Worm (Caenorhabditis elegans) whole organism, L4 larva: ENCODE results near the gene wdr-5.3.

Experiments
- D1046.2 ChIP-seq: fragments of 200-800 bp; sonication (Bioruptor generic); IDR thresholded peaks from 2 replicates; pipeline ENCODE4 v1.3.6; 2022; ENCODE audit warnings: missing genetic modification characterization, missing compliant biosample characterization
- T20F7.1 ChIP-seq: fragments of 200-800 bp; sonication (Bioruptor generic); optimal IDR thresholded peaks from 2 replicates; lab custom pipeline; 2018; ENCODE audit warnings: mild to moderate bottlenecking, missing genetic modification characterization, missing compliant biosample characterization
- Y105C5A.15 ChIP-seq: fragments of 200-800 bp; sonication (Bioruptor generic); IDR thresholded peaks from 2 replicates; pipeline ENCODE4 v1.3.6; 2022; ENCODE audit warnings: missing genetic modification characterization, missing compliant biosample characterization
- aly-2 ChIP-seq: sonication (generic microtip); optimal IDR thresholded peaks from 2 replicates; lab custom pipeline; 2018; ENCODE audit warnings: missing biosample characterization, missing genetic modification characterization
- ama-1 ChIP-seq: fragments of 150-350 bp; optimal IDR thresholded peaks from 2 replicates; lab custom pipeline; 2014; ENCODE audit warnings: inconsistent platforms, mixed read lengths
- ceh-82 ChIP-seq: sonication (generic microtip); optimal IDR thresholded peaks from 2 replicates; lab custom pipeline; 2017; ENCODE audit warnings: missing biosample characterization, missing genetic modification characterization
- ces-1 ChIP-seq: fragments of 150-350 bp; sonication (generic microtip); optimal IDR thresholded peaks from 4 replicates; lab custom pipeline; 2014; ENCODE audit warnings: missing biosample characterization, missing genetic modification reagents, missing genetic modification characterization
- daf-16 ChIP-seq, 3 experiments: sonication (generic microtip); optimal IDR thresholded peaks; 2 replicates each; lab custom pipeline; 2016 to 2017; ENCODE audit warnings: missing genetic modification characterization in 3 of 3, missing genetic modification reagents in 3 of 3, mild to moderate bottlenecking in 2 of 3, missing compliant biosample characterization in 2 of 3, missing biosample characterization in 1 of 3, moderate library complexity in 1 of 3
- dmd-6 ChIP-seq: fragments of 200-800 bp; sonication (Bioruptor generic); IDR thresholded peaks from 2 replicates; pipeline ENCODE4 v1.3.6; 2022; ENCODE audit warnings: missing genetic modification reagents, missing genetic modification characterization, missing compliant biosample characterization
- dpl-1 ChIP-seq: fragments of 150-350 bp; optimal IDR thresholded peaks from 2 replicates; lab custom pipeline; 2014; ENCODE audit warnings: missing biosample characterization, missing genetic modification reagents, missing genetic modification characterization
- duxl-1 ChIP-seq: sonication (generic microtip); optimal IDR thresholded peaks from 2 replicates; lab custom pipeline; 2016; ENCODE audit warnings: mild to moderate bottlenecking, missing genetic modification characterization, moderate library complexity, missing compliant biosample characterization; ENCODE audit not compliant: poor library complexity
- dve-1 ChIP-seq: sonication (generic microtip); optimal IDR thresholded peaks from 2 replicates; lab custom pipeline; 2017; ENCODE audit warnings: antibody characterized with exemption, mild to moderate bottlenecking, missing genetic modification characterization, missing compliant biosample characterization; ENCODE audit not compliant: insufficient read depth
- hif-1 ChIP-seq, 2 experiments: sonication (generic microtip); optimal IDR thresholded peaks; 2 replicates each; lab custom pipeline; 2016 to 2017; ENCODE audit warnings: missing compliant biosample characterization in 2 of 2, missing genetic modification characterization in 2 of 2, missing genetic modification reagents in 2 of 2, missing genotype in 2 of 2, mild to moderate bottlenecking in 1 of 2
- hlh-11 ChIP-seq: fragments of 200-800 bp; sonication (Bioruptor generic); optimal IDR thresholded peaks from 2 replicates; lab custom pipeline; 2018; ENCODE audit warnings: mild to moderate bottlenecking, missing genetic modification characterization, missing compliant biosample characterization
- hmg-1.1 ChIP-seq: fragments of 200-800 bp; sonication (Bioruptor generic); IDR thresholded peaks from 2 replicates; pipeline ENCODE4 v1.3.6; 2022; ENCODE audit warnings: missing genetic modification reagents, missing genetic modification characterization, missing compliant biosample characterization
- jun-1 ChIP-seq: fragments of 150-350 bp; optimal IDR thresholded peaks from 2 replicates; lab custom pipeline; 2014; ENCODE audit warnings: missing biosample characterization, missing genetic modification reagents, missing genetic modification characterization
- lin-1 ChIP-seq: fragments of 200-800 bp; sonication (Bioruptor generic); IDR thresholded peaks from 2 replicates; pipeline ENCODE4 v1.3.6; 2022; ENCODE audit warnings: missing genetic modification reagents, missing genetic modification characterization, missing compliant biosample characterization
- lin-38 ChIP-seq: fragments of 200-800 bp; sonication (Bioruptor generic); IDR thresholded peaks from 2 replicates; pipeline ENCODE4 v1.3.6; 2022; ENCODE audit warnings: missing genetic modification reagents, missing genetic modification characterization, missing compliant biosample characterization
- lsy-2 ChIP-seq, 2 experiments: fragments of 150-350 bp in 1 of 2; sonication (generic microtip) in 1 of 2; optimal IDR thresholded peaks; 2 replicates each; lab custom pipeline; 2014 to 2017; ENCODE audit warnings: missing biosample characterization in 2 of 2, missing genetic modification characterization in 2 of 2
- mep-1 ChIP-seq: fragments of 150-350 bp; sonication (generic microtip); optimal IDR thresholded peaks from 3 replicates; lab custom pipeline; 2014; ENCODE audit warnings: missing biosample characterization, missing genetic modification characterization
- nhr-237 ChIP-seq: sonication (generic microtip); optimal IDR thresholded peaks from 2 replicates; lab custom pipeline; 2017; ENCODE audit warnings: missing biosample characterization, missing genetic modification characterization
- nhr-28 ChIP-seq: fragments of 150-350 bp; optimal IDR thresholded peaks from 2 replicates; lab custom pipeline; 2014; ENCODE audit warnings: missing biosample characterization, missing genetic modification characterization
- nhr-48 ChIP-seq: sonication (generic microtip); optimal IDR thresholded peaks from 2 replicates; lab custom pipeline; 2016; ENCODE audit warnings: mild to moderate bottlenecking, missing genetic modification characterization, missing compliant biosample characterization
- nhr-77 ChIP-seq: fragments of 150-350 bp; optimal IDR thresholded peaks from 2 replicates; lab custom pipeline; 2014; ENCODE audit warnings: missing biosample characterization, missing genetic modification characterization
- pqm-1 ChIP-seq: sonication (generic microtip); optimal IDR thresholded peaks from 2 replicates; lab custom pipeline; 2017; ENCODE audit warnings: missing biosample characterization, missing genetic modification characterization
- saeg-2 ChIP-seq: fragments of 200-800 bp; sonication (Bioruptor generic); IDR thresholded peaks from 2 replicates; pipeline ENCODE4 v1.3.6; 2022; ENCODE audit warnings: missing genetic modification reagents, missing genetic modification characterization, missing compliant biosample characterization
- set-16 ChIP-seq: fragments of 200-800 bp; sonication (Bioruptor generic); IDR thresholded peaks from 2 replicates; pipeline ENCODE4 v1.3.6; 2022; ENCODE audit warnings: missing genetic modification reagents, missing genetic modification characterization, missing compliant biosample characterization
- unc-62 ChIP-seq, 3 experiments: fragments of 150-350 bp in 1 of 3; sonication (generic microtip); optimal IDR thresholded peaks in 2 of 3; peaks in 1 of 3; 1 replicate in 1 of 3; 2 replicates in 2 of 3; lab custom pipeline; 2014 to 2017; ENCODE audit warnings: missing biosample characterization in 3 of 3, missing genetic modification characterization in 3 of 3, missing genetic modification reagents in 3 of 3, missing genotype in 1 of 3
- zip-11 ChIP-seq: fragments of 200-800 bp; sonication (Bioruptor generic); IDR thresholded peaks from 2 replicates; pipeline ENCODE4 v1.3.6; 2022; ENCODE audit warnings: missing genetic modification characterization, missing compliant biosample characterization
- ztf-11 ChIP-seq: fragments of 150-350 bp; optimal IDR thresholded peaks from 2 replicates; lab custom pipeline; 2014; ENCODE audit warnings: missing biosample characterization, missing genetic modification characterization
- ztf-7 ChIP-seq: fragments of 150-350 bp; optimal IDR thresholded peaks from 2 replicates; lab custom pipeline; 2014; ENCODE audit warnings: missing biosample characterization, missing genetic modification characterization

wdr-5.3 gene

ce11 chrV:10768892-10769291 is 32.0 kb downstream of the wdr-5.3 start:
- TF ChIP-seq unc-62 (GFP tag; optimal IDR thresholded peaks at IDR 0.05 in 1 of 2; lab: Kevin White, UChicago): peak in 1 of 2 experiments; percentile 44
- TF ChIP-seq unc-62 (tag; optimal IDR thresholded peaks at IDR 0.05; lab: Kevin White, UChicago): no peak
- no peak for TF ChIP-seq nhr-237 (tag; lab: Kevin White, UChicago)
- TF ChIP-seq D1046.2 (GFP tag; lab: Robert Waterston, UW): no peak

ce11 chrV:10770026-10770425 is 33.1 kb downstream of the wdr-5.3 start, which contains the start of the genes D1054.1 and pas-2:
Gene D1054.1, minus strand, starts transcription at chrV:10770217.
Gene pas-2, plus strand, starts transcription at chrV:10770368.
- no peak for TF ChIP-seq set-16 (GFP tag; lab: Robert Waterston, UW)
- TF ChIP-seq pqm-1: no peak
- TF ChIP-seq ces-1: peak; percentile 25
- TF ChIP-seq zip-11 (GFP tag; lab: Robert Waterston, UW): no peak
- TF ChIP-seq nhr-237 (tag; lab: Kevin White, UChicago): no peak
- TF ChIP-seq hif-1 (tag; optimal IDR thresholded peaks at IDR 0.05; lab: Kevin White, UChicago): no peak
- peak; percentile 7 for TF ChIP-seq dpl-1 (GFP tag; lab: Kevin White, UChicago)
- no peak for TF ChIP-seq ztf-11
- TF ChIP-seq lsy-2 (tag; optimal IDR thresholded peaks at IDR 0.05; lab: Kevin White, UChicago): peak in 1 of 2 experiments; percentile 35
- TF ChIP-seq hmg-1.1 (GFP tag; lab: Robert Waterston, UW): no peak
- no peak for TF ChIP-seq ceh-82 (tag; lab: Kevin White, UChicago)
- TF ChIP-seq lin-38: peak; percentile 68
- no peak for TF ChIP-seq daf-16 (GFP tag; optimal IDR thresholded peaks at IDR 0.05; lab: Kevin White, UChicago)
- peak; percentile 31 for TF ChIP-seq daf-16 (tag; optimal IDR thresholded peaks at IDR 0.05; lab: Kevin White, UChicago)
- TF ChIP-seq aly-2 (tag; lab: Kevin White, UChicago): no peak

ce11 chrV:10771390-10771789 is 34.5 kb downstream of the wdr-5.3 start, which contains the start of gene D1054.3:
Gene D1054.3, plus strand, starts transcription at chrV:10771451.
- TF ChIP-seq saeg-2 (GFP tag; lab: Robert Waterston, UW): no peak
- TF ChIP-seq Y105C5A.15: no peak
- peak; percentile 5 for TF ChIP-seq mep-1 (tag; lab: Kevin White, UChicago)
- peak; percentile 17 for TF ChIP-seq duxl-1
- peak; percentile 42 for TF ChIP-seq ama-1
- TF ChIP-seq lin-38: peak; percentile 53
- no peak for TF ChIP-seq lin-1 (GFP tag; lab: Robert Waterston, UW)

- TF ChIP-seq nhr-48 (no peak), unc-62 (GFP tag; optimal IDR thresholded peaks at IDR 0.05 in 1 of 2; lab: Kevin White, UChicago) (peak in 1 of 2 experiments; percentile 99), unc-62 (tag; optimal IDR thresholded peaks at IDR 0.05; lab: Kevin White, UChicago) (no peak)
These were observed 36.3 kb downstream of the wdr-5.3 start for ce11 chrV:10773216-10773615.

ce11 chrV:10776528-10777055 is 39.7 kb downstream of the wdr-5.3 start, which contains the start of gene D1054.5:
Gene D1054.5, minus strand, starts transcription at chrV:10776578.
- TF ChIP-seq dmd-6 (GFP tag; lab: Robert Waterston, UW): peak; percentile 65
- peak; percentile 74 for TF ChIP-seq hlh-11 (tag; lab: Kevin White, UChicago)
- TF ChIP-seq ztf-7: peak; percentile 4
- TF ChIP-seq T20F7.1 (GFP tag; lab: Kevin White, UChicago): no peak
- peak; percentile 65 for TF ChIP-seq nhr-48
- TF ChIP-seq nhr-77 (tag; lab: Kevin White, UChicago): peak; percentile 39
- TF ChIP-seq pqm-1: peak; percentile 55
- no peak for TF ChIP-seq ces-1
- TF ChIP-seq nhr-28 (tag; lab: Kevin White, UChicago): peak; percentile 56
- no peak for TF ChIP-seq daf-16 (GFP tag; optimal IDR thresholded peaks at IDR 0.05; lab: Kevin White, UChicago)
- TF ChIP-seq daf-16 (tag; optimal IDR thresholded peaks at IDR 0.05; lab: Kevin White, UChicago): peak; percentile 92
- peak; percentile 68 for TF ChIP-seq dve-1 (tag; lab: Kevin White, UChicago)
- no peak for TF ChIP-seq jun-1 (tag; lab: Kevin White, UChicago)
- TF ChIP-seq, all 104 proteins: peak for 9
